Worm (Caenorhabditis elegans) whole organism, L3 larva: ENCODE results near the gene ZK418.7.

ENCODE experiments used
- R02D3.7 ChIP-seq: fragments of 150-350 bp; optimal IDR thresholded peaks from 2 replicates; lab custom pipeline; 2014; ENCODE audit warnings: missing biosample characterization, missing genetic modification characterization
- aly-2 ChIP-seq: fragments of 150-350 bp; optimal IDR thresholded peaks from 2 replicates; lab custom pipeline; 2014; ENCODE audit warnings: missing biosample characterization, missing genetic modification characterization
- ama-1 ChIP-seq: fragments of 150-350 bp; optimal IDR thresholded peaks from 2 replicates; lab custom pipeline; 2018
- ceh-16 ChIP-seq: sonication (generic microtip); optimal IDR thresholded peaks from 2 replicates; lab custom pipeline; 2017; ENCODE audit warnings: missing biosample characterization, missing genetic modification characterization
- ceh-28 ChIP-seq: fragments of 150-350 bp; optimal IDR thresholded peaks from 2 replicates; lab custom pipeline; 2014; ENCODE audit warnings: missing biosample characterization, missing genetic modification reagents, missing genetic modification characterization
- ceh-82 ChIP-seq: fragments of 150-350 bp; optimal IDR thresholded peaks from 2 replicates; lab custom pipeline; 2014; ENCODE audit warnings: missing biosample characterization, missing genetic modification characterization
- elt-1 ChIP-seq: fragments of 150-350 bp; optimal IDR thresholded peaks from 2 replicates; lab custom pipeline; 2014; ENCODE audit warnings: missing biosample characterization, missing genetic modification characterization
- elt-2 ChIP-seq: sonication (generic microtip); optimal IDR thresholded peaks from 2 replicates; lab custom pipeline; 2016; ENCODE audit warnings: missing genetic modification reagents, mild to moderate bottlenecking, missing genetic modification characterization, missing compliant biosample characterization
- eor-1 ChIP-seq, 2 experiments: fragments of 150-350 bp; optimal IDR thresholded peaks; 2 replicates each; lab custom pipeline; 2014 to 2018; ENCODE audit warnings: missing biosample characterization in 2 of 2, missing genetic modification characterization in 2 of 2
- fkh-10 ChIP-seq: sonication (generic microtip); optimal IDR thresholded peaks from 2 replicates; lab custom pipeline; 2017; ENCODE audit warnings: missing biosample characterization, missing genetic modification reagents, missing genetic modification characterization
- fkh-2 ChIP-seq: fragments of 150-350 bp; optimal IDR thresholded peaks from 2 replicates; lab custom pipeline; 2014; ENCODE audit warnings: missing biosample characterization, missing genetic modification reagents, missing genetic modification characterization
- hmg-11 ChIP-seq: sonication (generic microtip); optimal IDR thresholded peaks from 2 replicates; lab custom pipeline; 2016; ENCODE audit warnings: missing genetic modification characterization, missing compliant biosample characterization
- jun-1 ChIP-seq: fragments of 150-350 bp; optimal IDR thresholded peaks from 2 replicates; lab custom pipeline; 2014; ENCODE audit warnings: missing biosample characterization, missing genetic modification reagents, missing genetic modification characterization
- lin-15B ChIP-seq: fragments of 150-350 bp; optimal IDR thresholded peaks from 2 replicates; lab custom pipeline; 2014; ENCODE audit warnings: missing biosample characterization, missing genetic modification characterization
- lin-39 ChIP-seq: fragments of 150-350 bp; optimal IDR thresholded peaks from 2 replicates; lab custom pipeline; 2018; ENCODE audit warnings: missing biosample characterization, missing genetic modification reagents, missing genetic modification characterization
- lsy-12 ChIP-seq: sonication (generic microtip); optimal IDR thresholded peaks from 2 replicates; lab custom pipeline; 2016; ENCODE audit warnings: mild to moderate bottlenecking, missing genetic modification characterization, missing compliant biosample characterization
- mdl-1 ChIP-seq: fragments of 150-350 bp; optimal IDR thresholded peaks from 2 replicates; lab custom pipeline; 2014; ENCODE audit warnings: missing biosample characterization, missing genetic modification characterization
- nfya-1 ChIP-seq: sonication (generic microtip); optimal IDR thresholded peaks from 2 replicates; lab custom pipeline; 2017; ENCODE audit warnings: missing genetic modification characterization, mild to moderate bottlenecking, missing compliant biosample characterization, antibody characterized with exemption, moderate library complexity; ENCODE audit not compliant: insufficient read depth
- nhr-11 ChIP-seq: fragments of 150-350 bp; optimal IDR thresholded peaks from 2 replicates; lab custom pipeline; 2014; ENCODE audit warnings: missing biosample characterization, missing genetic modification characterization
- nhr-23 ChIP-seq: fragments of 150-350 bp; optimal IDR thresholded peaks from 2 replicates; lab custom pipeline; 2014; ENCODE audit warnings: missing biosample characterization, missing genetic modification reagents, missing genetic modification characterization
- nhr-237 ChIP-seq: fragments of 150-350 bp; optimal IDR thresholded peaks from 2 replicates; lab custom pipeline; 2014; ENCODE audit warnings: missing biosample characterization, missing genetic modification characterization
- nhr-25 ChIP-seq: sonication (generic microtip); optimal IDR thresholded peaks from 2 replicates; lab custom pipeline; 2017; ENCODE audit warnings: missing biosample characterization, missing genetic modification characterization
- nhr-28 ChIP-seq: fragments of 150-350 bp; optimal IDR thresholded peaks from 2 replicates; lab custom pipeline; 2014; ENCODE audit warnings: missing biosample characterization, missing genetic modification characterization
- nhr-43 ChIP-seq: sonication (generic microtip); optimal IDR thresholded peaks from 2 replicates; lab custom pipeline; 2016; ENCODE audit warnings: mild to moderate bottlenecking, missing genetic modification characterization, missing compliant biosample characterization; ENCODE audit not compliant: poor library complexity, severe bottlenecking
- nhr-76 ChIP-seq: fragments of 150-350 bp; sonication (generic microtip); optimal IDR thresholded peaks from 5 replicates; lab custom pipeline; 2014; ENCODE audit warnings: missing biosample characterization, missing genetic modification characterization
- nhr-77 ChIP-seq: fragments of 150-350 bp; optimal IDR thresholded peaks from 2 replicates; lab custom pipeline; 2014; ENCODE audit warnings: missing biosample characterization, missing genetic modification characterization
- pha-4 ChIP-seq: fragments of 150-350 bp; optimal IDR thresholded peaks from 2 replicates; lab custom pipeline; 2014; ENCODE audit warnings: missing biosample characterization, missing genetic modification reagents, missing genetic modification characterization
- pqm-1 ChIP-seq: fragments of 150-350 bp; optimal IDR thresholded peaks from 2 replicates; lab custom pipeline; 2017; ENCODE audit warnings: missing biosample characterization, missing genetic modification characterization, inconsistent platforms
- snpc-4 ChIP-seq: fragments of 150-350 bp; optimal IDR thresholded peaks from 2 replicates; lab custom pipeline; 2014; ENCODE audit warnings: missing biosample characterization, missing genetic modification characterization
- unc-39 ChIP-seq: sonication (generic microtip); optimal IDR thresholded peaks from 4 replicates; lab custom pipeline; 2017; ENCODE audit warnings: missing biosample characterization, missing genetic modification characterization

Gene ZK418.7

ce11 chrIII:7087691-7088323 is 7.2 kb upstream of the ZK418.7 start, which contains the start of gene fubl-2:
fubl-2 (minus strand) TSS chrIII:7087741.
- TF ChIP-seq snpc-4 (tag; lab: Kevin White, UChicago) (peak; percentile 58), lin-15B (tag; lab: Kevin White, UChicago) (peak; percentile 82), ceh-82 (tag; lab: Kevin White, UChicago) (no peak), fkh-2 (tag; lab: Kevin White, UChicago) (no peak), elt-2 (tag; lab: Kevin White, UChicago) (peak; percentile 35), ceh-28 (tag; lab: Kevin White, UChicago) (peak; percentile 73), hmg-11 (tag; lab: Kevin White, UChicago) (no peak), unc-39 (tag; lab: Kevin White, UChicago) (no peak), pqm-1 (tag; lab: Kevin White, UChicago) (peak; percentile 24), nhr-25 (peak; percentile 41), nhr-43 (tag; lab: Kevin White, UChicago) (peak; percentile 83), nhr-23 (tag; lab: Kevin White, UChicago) (no peak), pha-4 (tag; lab: Kevin White, UChicago) (peak; percentile 71), lin-39 (tag; lab: Kevin White, UChicago) (peak; percentile 72), lsy-12 (tag; lab: Kevin White, UChicago) (no peak), R02D3.7 (peak; percentile 44), nfya-1 (tag; lab: Kevin White, UChicago) (peak; percentile 68)

DNA sequence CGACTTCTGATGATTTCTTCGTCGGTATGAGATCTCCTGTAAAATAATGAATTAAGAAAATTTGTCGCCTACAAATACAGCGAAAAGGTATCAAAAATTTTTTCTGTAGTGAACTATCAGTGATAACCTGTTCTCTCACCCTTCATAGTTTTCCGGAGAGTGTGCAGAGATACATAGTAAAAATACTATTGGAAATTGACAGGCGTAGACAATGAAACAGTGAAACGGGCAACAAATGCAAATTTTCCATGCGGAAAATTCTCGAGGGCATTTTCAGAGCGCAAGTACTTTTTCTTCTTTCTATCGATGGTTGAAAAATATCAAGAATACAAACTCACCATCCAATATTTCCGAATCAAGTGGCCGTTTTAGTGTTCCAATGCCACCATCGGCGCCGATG is 6.6 kb upstream of the ZK418.7 start:
- no peak for TF ChIP-seq eor-1 (tag; optimal IDR thresholded peaks at IDR 0.05; lab: Kevin White, UChicago)
- TF ChIP-seq elt-2 (tag; lab: Kevin White, UChicago) = peak; percentile 28

DNA sequence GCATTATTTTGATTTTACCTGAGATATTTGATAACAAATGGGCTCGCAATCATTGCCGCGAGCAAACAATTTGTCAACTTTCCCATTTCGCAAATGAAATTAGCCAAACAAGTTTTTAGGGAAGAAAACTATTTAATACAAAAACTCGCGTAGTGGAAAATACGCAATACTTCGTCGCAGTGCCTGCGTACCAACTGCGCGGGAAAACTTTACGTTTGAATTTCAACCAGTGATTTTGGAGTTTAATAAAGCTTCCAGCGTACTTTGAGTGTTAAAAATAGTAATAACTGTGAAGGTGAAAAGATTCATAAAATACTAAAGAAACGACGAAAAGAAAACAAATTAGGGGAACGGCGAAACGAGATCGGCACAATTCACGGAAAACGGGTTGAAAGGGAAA is 4.3 kb upstream of the ZK418.7 start, which contains the start of gene tofu-7:
Gene tofu-7 (minus strand): TSS at position 111 of the 400 bp plus-strand sequence.
- TF ChIP-seq nhr-77 (tag; lab: Kevin White, UChicago) (no peak), elt-2 (tag; lab: Kevin White, UChicago) (no peak), nhr-76 (tag; lab: Kevin White, UChicago) (no peak), nhr-28 (no peak), nhr-25 (no peak), nhr-237 (tag; lab: Kevin White, UChicago) (no peak), fkh-10 (no peak), pha-4 (tag; lab: Kevin White, UChicago) (no peak), aly-2 (no peak), jun-1 (tag; lab: Kevin White, UChicago) (no peak), lsy-12 (tag; lab: Kevin White, UChicago) (no peak), eor-1 (tag; optimal IDR thresholded peaks at IDR 0.05; lab: Kevin White, UChicago) (no peak), ceh-16 (tag; lab: Kevin White, UChicago) (no peak), mdl-1 (tag; lab: Kevin White, UChicago) (no peak), R02D3.7 (no peak), fkh-2 (tag; lab: Kevin White, UChicago) (no peak), ama-1 (lab: Kevin White, UChicago) (no peak), elt-1 (tag; lab: Kevin White, UChicago) (no peak), nhr-11 (tag; lab: Kevin White, UChicago) (no peak), lin-39 (tag; lab: Kevin White, UChicago) (no peak)

DNA sequence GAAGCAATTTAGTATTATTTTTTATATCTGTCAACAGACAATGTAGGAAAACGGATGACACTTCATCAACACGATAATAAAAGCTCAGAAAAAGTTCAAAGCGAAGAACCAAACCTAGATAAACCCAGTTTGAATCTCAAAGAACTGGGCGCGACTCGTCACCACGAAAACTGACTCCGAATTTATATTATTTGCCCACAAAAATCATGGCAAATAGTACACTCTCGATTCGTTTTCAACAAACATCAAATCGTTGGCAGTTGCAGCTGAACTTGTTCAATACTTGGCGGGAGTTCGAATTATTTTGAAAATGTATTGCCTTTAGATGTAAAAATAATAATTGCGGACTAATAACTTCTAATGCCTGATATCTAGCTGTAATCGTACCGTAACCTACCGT is 2.5 kb upstream of the ZK418.7 start:
- TF ChIP-seq nhr-23 (tag; lab: Kevin White, UChicago) = no peak
- TF ChIP-seq pha-4 (tag; lab: Kevin White, UChicago) = peak; percentile 26

DNA sequence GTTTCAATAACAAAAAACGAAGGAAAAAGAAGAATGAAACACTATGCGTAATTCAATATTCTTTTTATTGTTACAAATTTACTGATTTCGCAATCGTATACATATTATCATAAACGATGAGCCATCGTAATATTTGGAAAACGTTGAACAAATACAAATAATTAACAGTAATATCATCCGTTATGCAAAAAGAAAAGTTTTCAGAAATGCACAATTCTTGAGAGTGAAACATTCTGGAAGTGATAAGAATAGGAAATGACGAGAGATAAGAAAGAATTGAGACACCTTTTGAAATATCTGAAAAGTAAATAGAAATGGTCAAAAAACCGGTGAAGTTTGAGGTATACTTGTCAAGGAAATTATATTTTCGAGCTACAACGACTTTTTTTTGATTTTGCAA is 899 bp upstream of the ZK418.7 start:
- TF ChIP-seq nhr-77 (tag; lab: Kevin White, UChicago) (no peak), jun-1 (tag; lab: Kevin White, UChicago) (peak; percentile 19), pha-4 (tag; lab: Kevin White, UChicago) (peak; percentile 72), nhr-28 (no peak), nhr-25 (no peak), pqm-1 (tag; lab: Kevin White, UChicago) (peak; percentile 60), elt-2 (tag; lab: Kevin White, UChicago) (peak; percentile 69)
